Fruit fly (Drosophila melanogaster) whole organism, pupa: ENCODE measurements around the gene Cpr92A.

Experiments used
- CG14655 ChIP-seq: fragments of 200-800 bp; sonication (Bioruptor generic); optimal IDR thresholded peaks from 3 replicates; lab custom pipeline; 2017; ENCODE audit warnings: mild to moderate bottlenecking, missing biosample characterization, missing genetic modification reagents, missing genetic modification characterization
- CG32121 ChIP-seq: fragments of 200-800 bp; sonication (Bioruptor generic); IDR thresholded peaks from 2 replicates; pipeline ENCODE4 v1.3.6; 2022; ENCODE audit warnings: missing biosample characterization, missing genetic modification characterization
- Pif1A ChIP-seq: fragments of 200-800 bp; sonication (Bioruptor generic); optimal IDR thresholded peaks from 3 replicates; lab custom pipeline; 2016; ENCODE audit warnings: missing biosample characterization, missing genetic modification characterization
- fd96Ca ChIP-seq: fragments of 200-800 bp; sonication (Bioruptor generic); IDR thresholded peaks from 3 replicates; pipeline ENCODE4 v1.3.6; 2022; ENCODE audit warnings: missing biosample characterization, missing genetic modification characterization
- gl ChIP-seq: fragments of 200-800 bp; sonication (Bioruptor generic); optimal IDR thresholded peaks from 2 replicates; lab custom pipeline; 2018; ENCODE audit warnings: missing biosample characterization, mild to moderate bottlenecking, missing genetic modification characterization

- TF ChIP-seq fd96Ca (GFP tag; lab: Robert Waterston, UW) (no peak), Pif1A (no peak), CG32121 (no peak), CG14655 (GFP tag; lab: Kevin White, UChicago) (no peak), gl (tag; lab: Kevin White, UChicago) (no peak)
Observed at dm6 chr3R:19598855-19599254, at the start of gene Cpr92A.
